Worm (Caenorhabditis elegans): Measurements from ENCODE around the gene C17B7.8.

DNA sequence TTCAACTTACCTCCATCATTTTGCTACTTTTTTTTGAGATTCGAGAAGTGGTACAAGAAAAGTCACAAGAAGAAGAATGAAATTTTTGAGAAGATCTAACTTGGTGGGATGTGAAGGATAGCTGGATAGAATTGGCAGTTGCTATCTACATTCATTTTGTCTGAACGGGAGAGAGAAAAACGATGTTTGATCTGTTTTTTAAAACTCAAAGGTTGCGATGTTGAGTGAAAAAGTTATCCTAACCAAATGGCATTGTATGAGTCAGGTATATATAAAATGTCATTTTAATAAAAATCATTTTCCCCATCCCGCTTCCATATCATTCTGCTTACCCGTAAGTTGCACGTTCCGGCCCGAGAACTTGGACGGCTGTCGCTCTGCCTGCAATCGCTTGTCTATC lies 34.8 kb downstream of the C17B7.8 start, which contains the start of gene F35F10.6:
- TF ChIP-seq nhr-28 (tag; optimal IDR thresholded peaks at IDR 0.05) (no peak), ces-1 (GFP tag; optimal IDR thresholded peaks at IDR 0.05) (no peak), nhr-76 (tag; optimal IDR thresholded peaks at IDR 0.05) (no peak), ztf-11 (tag; optimal IDR thresholded peaks at IDR 0.05) (no peak), lsy-2 (tag; optimal IDR thresholded peaks at IDR 0.05) (no peak)

Data from whole organism, mixed stage, embryonic.